Worm (Caenorhabditis elegans) whole organism, L2 larva: ENCODE results near the gene str-14.

Experiments
- F13H6.1 ChIP-seq: sonication (generic microtip); optimal IDR thresholded peaks from 2 replicates; lab custom pipeline; 2016; ENCODE audit warnings: missing genetic modification characterization, missing compliant biosample characterization
- R02D3.7 ChIP-seq: fragments of 150-350 bp; optimal IDR thresholded peaks from 2 replicates; lab custom pipeline; 2014; ENCODE audit warnings: missing biosample characterization, missing genetic modification characterization
- Y55F3AM.14 ChIP-seq: fragments of 200-800 bp; sonication (Bioruptor generic); optimal IDR thresholded peaks from 2 replicates; lab custom pipeline; 2018; ENCODE audit warnings: mild to moderate bottlenecking, missing genetic modification characterization, missing compliant biosample characterization
- ZK546.5 ChIP-seq: sonication (generic microtip); optimal IDR thresholded peaks from 2 replicates; lab custom pipeline; 2017; ENCODE audit warnings: missing biosample characterization, missing genetic modification characterization
- alr-1 ChIP-seq: fragments of 150-350 bp; optimal IDR thresholded peaks from 2 replicates; lab custom pipeline; 2014; ENCODE audit warnings: missing biosample characterization, missing genetic modification characterization
- aly-2 ChIP-seq: fragments of 150-350 bp; optimal IDR thresholded peaks from 2 replicates; lab custom pipeline; 2014; ENCODE audit warnings: missing biosample characterization, missing genetic modification characterization
- ama-1 ChIP-seq: fragments of 150-350 bp; optimal IDR thresholded peaks from 2 replicates; lab custom pipeline; 2018; ENCODE audit warnings: inconsistent platforms
- ceh-16 ChIP-seq: fragments of 150-350 bp; optimal IDR thresholded peaks from 2 replicates; lab custom pipeline; 2014; ENCODE audit warnings: missing biosample characterization, missing genetic modification characterization
- ceh-82 ChIP-seq: fragments of 150-350 bp; optimal IDR thresholded peaks from 2 replicates; lab custom pipeline; 2014; ENCODE audit warnings: missing biosample characterization, missing genetic modification characterization
- crh-2 ChIP-seq: sonication (generic microtip); optimal IDR thresholded peaks from 2 replicates; lab custom pipeline; 2017; ENCODE audit warnings: missing biosample characterization, missing genetic modification characterization
- elt-3 ChIP-seq: sonication (generic microtip); optimal IDR thresholded peaks from 2 replicates; lab custom pipeline; 2017; ENCODE audit warnings: missing biosample characterization, missing genetic modification characterization
- fos-1 ChIP-seq: fragments of 150-350 bp; optimal IDR thresholded peaks from 2 replicates; lab custom pipeline; 2014; ENCODE audit warnings: missing biosample characterization, missing genetic modification characterization
- gmeb-1 ChIP-seq: fragments of 150-350 bp; optimal IDR thresholded peaks from 2 replicates; lab custom pipeline; 2014; ENCODE audit warnings: missing biosample characterization, missing genetic modification characterization
- lin-13 ChIP-seq: fragments of 150-350 bp; optimal IDR thresholded peaks from 2 replicates; lab custom pipeline; 2014; ENCODE audit warnings: missing biosample characterization, missing genetic modification reagents, missing genetic modification characterization
- lin-39 ChIP-seq: fragments of 150-350 bp; optimal IDR thresholded peaks from 2 replicates; lab custom pipeline; 2014; ENCODE audit warnings: missing biosample characterization, missing genetic modification reagents, missing genetic modification characterization
- lsy-2 ChIP-seq, 2 experiments: fragments of 150-350 bp in 1 of 2; sonication (generic microtip) in 1 of 2; optimal IDR thresholded peaks; 2 replicates each; lab custom pipeline; 2014 to 2017; ENCODE audit warnings: missing biosample characterization in 2 of 2, missing genetic modification characterization in 2 of 2
- mab-5 ChIP-seq: fragments of 150-350 bp; optimal IDR thresholded peaks from 2 replicates; lab custom pipeline; 2014; ENCODE audit warnings: missing biosample characterization, missing genetic modification characterization
- mbf-1 ChIP-seq: sonication (generic microtip); optimal IDR thresholded peaks from 2 replicates; lab custom pipeline; 2017; ENCODE audit warnings: missing biosample characterization, missing genetic modification characterization
- mdl-1 ChIP-seq, 2 experiments: fragments of 150-350 bp in 1 of 2; sonication (generic microtip) in 1 of 2; optimal IDR thresholded peaks; 2 replicates each; lab custom pipeline; 2017; ENCODE audit warnings: missing biosample characterization in 2 of 2, missing genetic modification characterization in 2 of 2
- nhr-10 ChIP-seq: sonication (generic microtip); optimal IDR thresholded peaks from 2 replicates; lab custom pipeline; 2017; ENCODE audit warnings: missing biosample characterization, missing genetic modification characterization
- nhr-11 ChIP-seq: fragments of 150-350 bp; optimal IDR thresholded peaks from 2 replicates; lab custom pipeline; 2014; ENCODE audit warnings: missing biosample characterization, missing genetic modification characterization
- nhr-12 ChIP-seq: fragments of 150-350 bp; optimal IDR thresholded peaks from 2 replicates; lab custom pipeline; 2014; ENCODE audit warnings: missing biosample characterization, missing genetic modification characterization
- nhr-129 ChIP-seq: fragments of 150-350 bp; optimal IDR thresholded peaks from 2 replicates; lab custom pipeline; 2014; ENCODE audit warnings: missing biosample characterization, missing genetic modification characterization
- nhr-21 ChIP-seq: fragments of 150-350 bp; optimal IDR thresholded peaks from 2 replicates; lab custom pipeline; 2014; ENCODE audit warnings: missing biosample characterization, missing genetic modification characterization
- nhr-23 ChIP-seq: fragments of 150-350 bp; optimal IDR thresholded peaks from 2 replicates; lab custom pipeline; 2014; ENCODE audit warnings: missing biosample characterization, missing genetic modification reagents, missing genetic modification characterization
- nhr-237 ChIP-seq: fragments of 150-350 bp; optimal IDR thresholded peaks from 2 replicates; lab custom pipeline; 2014; ENCODE audit warnings: missing biosample characterization, missing genetic modification characterization
- nhr-6 ChIP-seq: fragments of 150-350 bp; optimal IDR thresholded peaks from 2 replicates; lab custom pipeline; 2014; ENCODE audit warnings: missing biosample characterization, missing genetic modification characterization
- sem-4 ChIP-seq: fragments of 150-350 bp; optimal IDR thresholded peaks from 2 replicates; lab custom pipeline; 2014; ENCODE audit warnings: missing biosample characterization, missing genetic modification reagents, missing genetic modification characterization
- sma-9 ChIP-seq, 2 experiments: fragments of 150-350 bp in 1 of 2; sonication (generic microtip) in 1 of 2; optimal IDR thresholded peaks; 2 replicates each; lab custom pipeline; 2014 to 2016; ENCODE audit warnings: missing genetic modification characterization in 2 of 2, mild to moderate bottlenecking in 1 of 2, missing biosample characterization in 1 of 2, missing compliant biosample characterization in 1 of 2, missing genetic modification reagents in 1 of 2, moderate library complexity in 1 of 2
- snpc-4 ChIP-seq: fragments of 150-350 bp; optimal IDR thresholded peaks from 2 replicates; lab custom pipeline; 2014; ENCODE audit warnings: missing biosample characterization, missing genetic modification characterization
- unc-39 ChIP-seq: fragments of 150-350 bp; optimal IDR thresholded peaks from 2 replicates; lab custom pipeline; 2014; ENCODE audit warnings: missing biosample characterization, missing genetic modification characterization
- unc-55 ChIP-seq: fragments of 150-350 bp; sonication (generic microtip); optimal IDR thresholded peaks from 3 replicates; lab custom pipeline; 2014; ENCODE audit warnings: missing biosample characterization, missing genetic modification reagents, missing genetic modification characterization
- unc-62 ChIP-seq: fragments of 150-350 bp; optimal IDR thresholded peaks from 2 replicates; lab custom pipeline; 2014; ENCODE audit warnings: missing biosample characterization, missing genetic modification reagents, missing genetic modification characterization
- ztf-1 ChIP-seq: fragments of 200-800 bp; sonication (Bioruptor generic); conservative IDR thresholded peaks from 2 replicates; pipeline ENCODE4 v1.3.6; 2022; ENCODE audit warnings: missing genetic modification characterization, missing compliant biosample characterization
- ztf-11 ChIP-seq: sonication (generic microtip); optimal IDR thresholded peaks from 2 replicates; lab custom pipeline; 2017; ENCODE audit warnings: missing biosample characterization, missing genetic modification characterization
- ztf-4 ChIP-seq: fragments of 150-350 bp; optimal IDR thresholded peaks from 2 replicates; lab custom pipeline; 2014; ENCODE audit warnings: missing biosample characterization, missing genetic modification characterization

Gene str-14

DNA sequence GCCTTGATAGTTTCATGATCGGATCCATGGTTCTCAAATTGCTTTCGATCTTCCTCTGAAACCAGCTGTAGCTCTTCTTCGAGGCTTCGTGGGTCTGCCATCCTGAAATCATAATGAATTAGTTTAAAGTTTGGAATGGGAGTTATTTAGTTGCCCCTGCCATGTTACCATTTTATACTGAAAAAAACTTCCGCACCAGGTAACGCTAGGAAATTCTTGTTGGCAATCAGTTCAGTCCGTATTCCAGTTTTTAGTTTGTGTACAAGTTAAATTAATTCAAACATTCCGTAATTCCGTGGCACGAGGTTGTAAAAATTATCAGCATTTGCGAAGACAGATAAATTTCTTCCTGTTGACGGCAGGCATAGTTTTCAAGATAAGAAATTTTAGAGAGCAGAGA, 32.5 kb upstream of the str-14 start, which contains the start of gene Y32B12A.5:
Gene Y32B12A.5, minus strand, starts transcription at position 101 of the 400 bp plus-strand sequence.
- no peak for TF ChIP-seq sem-4
- no peak for TF ChIP-seq R02D3.7
- no peak for TF ChIP-seq aly-2 (tag; lab: Kevin White, UChicago)
- TF ChIP-seq mab-5 (tag; lab: Kevin White, UChicago) = no peak
- no peak for TF ChIP-seq nhr-23 (tag; lab: Kevin White, UChicago)
- no peak for TF ChIP-seq nhr-11 (tag; lab: Kevin White, UChicago)
- TF ChIP-seq crh-2 = no peak
- no peak for TF ChIP-seq nhr-12 (tag; lab: Kevin White, UChicago)
- no peak for TF ChIP-seq Y55F3AM.14 (GFP tag; lab: Kevin White, UChicago)
- TF ChIP-seq nhr-129 (tag; lab: Kevin White, UChicago) = no peak
- TF ChIP-seq nhr-21 (tag; lab: Kevin White, UChicago) = no peak
- TF ChIP-seq ceh-16 (tag; lab: Kevin White, UChicago) = no peak
- no peak for TF ChIP-seq nhr-10 (tag; lab: Kevin White, UChicago)
- TF ChIP-seq mbf-1 (tag; lab: Kevin White, UChicago) = no peak

DNA sequence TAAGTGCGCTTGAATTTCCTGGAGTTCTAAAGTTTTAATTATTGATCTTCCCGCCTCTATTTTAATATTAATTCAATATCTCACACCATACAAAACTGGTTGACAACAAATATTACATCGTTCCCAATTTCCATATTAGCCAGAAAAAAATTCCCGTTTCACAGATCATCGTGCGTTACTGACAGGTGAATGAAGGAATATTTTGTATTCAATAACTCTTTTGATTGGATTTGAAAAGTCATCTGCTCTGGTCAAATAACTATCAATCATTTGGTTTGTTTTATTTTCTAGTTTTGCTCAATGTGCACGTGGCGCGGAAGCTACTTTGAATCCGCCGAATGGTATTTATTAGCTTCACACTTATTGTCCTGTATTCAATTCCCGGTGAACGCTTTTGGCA, 28.7 kb upstream of the str-14 start, which contains the start of gene srh-139:
Gene srh-139, plus strand, starts transcription at position 301 of the 400 bp plus-strand sequence.
- no peak for TF ChIP-seq nhr-237
- no peak for TF ChIP-seq elt-3
- TF ChIP-seq fos-1 (tag; lab: Kevin White, UChicago) = no peak
- TF ChIP-seq lin-39 (tag; lab: Kevin White, UChicago) = no peak
- no peak for TF ChIP-seq nhr-10 (tag; lab: Kevin White, UChicago)
- TF ChIP-seq ceh-82 (tag; lab: Kevin White, UChicago) = no peak
- TF ChIP-seq lsy-2 (tag; optimal IDR thresholded peaks at IDR 0.05; lab: Kevin White, UChicago) = no peak
- no peak for TF ChIP-seq nhr-12 (tag; lab: Kevin White, UChicago)
- TF ChIP-seq mab-5 (tag; lab: Kevin White, UChicago) = no peak
- TF ChIP-seq ama-1 = no peak
- TF ChIP-seq F13H6.1 = no peak
- TF ChIP-seq mdl-1 (tag; optimal IDR thresholded peaks at IDR 0.05; lab: Kevin White, UChicago) = no peak
- TF ChIP-seq, all 48 proteins: peak for 0

DNA sequence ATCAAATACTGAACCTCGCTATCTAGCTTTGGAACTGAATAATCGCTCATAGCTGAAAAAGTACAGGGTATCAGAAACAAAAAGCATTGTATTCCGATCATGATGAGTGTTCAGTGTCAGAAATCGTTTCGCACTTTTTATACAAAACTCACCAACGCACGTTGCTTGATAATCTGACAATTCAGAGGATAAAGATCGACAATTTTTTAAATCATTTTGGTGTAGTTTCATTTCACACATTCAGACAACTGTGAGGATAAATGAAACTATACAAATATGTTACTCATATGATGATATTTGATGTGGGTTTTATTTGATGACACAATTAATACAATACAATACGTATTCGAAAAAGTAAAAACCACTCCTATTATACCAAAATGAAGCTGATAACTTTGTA, 28.1 kb upstream of the str-14 start, which contains the start of gene F57E7.2:
Gene F57E7.2, minus strand, starts transcription at position 101 of the 400 bp plus-strand sequence.
- no peak for TF ChIP-seq nhr-12 (tag; lab: Kevin White, UChicago)

DNA sequence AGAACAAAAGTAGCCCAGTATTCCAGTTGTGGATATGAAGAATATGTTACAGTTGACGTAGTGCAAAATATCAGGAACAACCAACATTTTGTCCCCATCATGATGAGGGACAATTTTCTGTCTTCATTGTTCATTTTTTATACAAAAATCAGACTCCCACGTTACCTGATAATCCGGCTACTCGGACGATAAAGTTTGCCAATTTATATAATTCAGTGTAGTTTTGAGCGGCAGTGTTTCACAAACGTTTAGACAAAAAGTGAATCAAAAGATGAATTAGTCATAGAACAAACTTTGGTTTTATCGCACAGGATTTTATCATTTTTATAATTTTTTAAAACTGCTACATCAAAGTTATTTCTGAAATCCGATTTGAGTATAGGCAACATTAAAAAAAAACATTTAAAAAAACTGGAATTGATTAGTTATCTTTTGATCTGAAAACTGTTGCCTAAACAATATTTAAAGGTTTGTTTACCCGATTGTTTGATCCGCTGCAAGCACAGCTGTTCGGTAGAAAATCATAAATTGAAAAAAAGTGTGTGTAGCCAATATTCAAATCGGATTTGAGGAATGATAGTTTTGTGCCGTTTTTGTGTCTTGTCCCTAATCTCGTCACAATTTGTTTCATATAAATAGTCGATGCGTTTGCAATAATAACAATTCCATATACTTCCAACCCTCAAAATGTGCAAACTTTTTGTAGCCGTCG, 26.1 kb upstream of the str-14 start, which contains the start of the genes F57E7.4 and spig-6:
Gene F57E7.4, minus strand, starts transcription at position 101 of the 712 bp plus-strand sequence.
Gene spig-6, plus strand, starts transcription at position 662 of the 712 bp plus-strand sequence.
- TF ChIP-seq gmeb-1 (tag; lab: Kevin White, UChicago) (no peak), lin-39 (tag; lab: Kevin White, UChicago) (no peak), ztf-1 (GFP tag; lab: Robert Waterston, UW) (no peak), ztf-4 (no peak), ceh-16 (tag; lab: Kevin White, UChicago) (no peak), unc-62 (no peak), nhr-6 (tag; lab: Kevin White, UChicago) (no peak), unc-39 (tag; lab: Kevin White, UChicago) (no peak)
- TF ChIP-seq, all 48 proteins: peak for 0

DNA sequence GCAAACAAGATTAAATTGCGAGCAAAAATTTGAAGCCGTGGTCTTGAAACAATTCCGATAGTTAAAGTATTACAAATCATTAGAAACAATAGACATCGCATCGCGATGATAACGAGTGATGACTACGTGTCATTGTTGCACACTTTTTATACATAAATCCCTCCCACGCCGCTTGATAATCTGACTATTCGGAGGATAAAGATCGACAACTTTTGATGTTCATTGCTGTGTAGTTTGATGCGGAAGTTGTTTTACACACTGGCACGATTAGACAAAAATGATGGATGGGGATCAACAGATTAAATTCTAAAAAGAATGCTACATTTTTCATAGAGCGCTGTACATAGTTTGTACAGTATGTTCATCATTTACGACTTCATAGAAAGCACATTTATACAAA, 24.3 kb upstream of the str-14 start, which contains the start of gene T08G3.11:
Gene T08G3.11, minus strand, starts transcription at position 101 of the 400 bp plus-strand sequence.
- no peak for TF ChIP-seq snpc-4
- TF ChIP-seq lin-13 (GFP tag; lab: Kevin White, UChicago) = no peak
- no peak for TF ChIP-seq sma-9 (GFP tag; optimal IDR thresholded peaks at IDR 0.05; lab: Kevin White, UChicago)
- no peak for TF ChIP-seq sma-9 (tag; optimal IDR thresholded peaks at IDR 0.05; lab: Kevin White, UChicago)
- no peak for TF ChIP-seq mab-5 (tag; lab: Kevin White, UChicago)
- no peak for TF ChIP-seq F13H6.1
- no peak for TF ChIP-seq nhr-23 (tag; lab: Kevin White, UChicago)
- TF ChIP-seq alr-1 (tag; lab: Kevin White, UChicago) = no peak
- no peak for TF ChIP-seq unc-55 (GFP tag; lab: Kevin White, UChicago)
- no peak for TF ChIP-seq ztf-4
- no peak for TF ChIP-seq nhr-12 (tag; lab: Kevin White, UChicago)
- no peak for TF ChIP-seq mbf-1 (tag; lab: Kevin White, UChicago)
- no peak for TF ChIP-seq ztf-11
- TF ChIP-seq nhr-11 (tag; lab: Kevin White, UChicago) = no peak
- TF ChIP-seq ZK546.5 (tag; lab: Kevin White, UChicago) = no peak
- TF ChIP-seq R02D3.7 = no peak
- no peak for TF ChIP-seq lsy-2 (tag; optimal IDR thresholded peaks at IDR 0.05; lab: Kevin White, UChicago)
- TF ChIP-seq elt-3 = no peak
- TF ChIP-seq, all 48 proteins: peak for 0
